Worm (Caenorhabditis elegans): ENCODE results near the gene srx-78.

DNA sequence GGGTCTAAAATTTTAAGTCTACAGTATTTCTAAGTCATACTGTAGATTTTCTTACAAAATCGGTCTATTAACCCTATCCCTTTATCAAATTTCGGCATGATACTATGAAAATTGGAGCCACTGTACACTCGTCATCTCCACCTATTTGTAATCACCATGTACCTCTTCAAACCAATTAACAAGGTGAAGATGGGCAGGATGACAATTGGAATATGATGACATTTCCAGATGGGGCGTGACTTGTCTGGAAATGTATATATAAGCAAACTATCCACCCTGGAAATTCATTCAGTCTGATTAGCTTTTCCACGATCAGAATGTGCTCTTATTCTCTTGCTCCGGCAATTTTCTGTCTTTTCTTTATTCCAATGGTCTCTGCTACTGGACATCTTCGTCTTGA lies 14.4 kb downstream of the srx-78 start, which contains the start of gene Y75B12A.2:
- TF ChIP-seq ama-1 (optimal IDR thresholded peaks at IDR 0.05) = no peak
- TF ChIP-seq unc-62 (GFP tag; optimal IDR thresholded peaks at IDR 0.05) = no peak
- TF ChIP-seq ztf-11 (tag; optimal IDR thresholded peaks at IDR 0.05) = no peak
- no peak for TF ChIP-seq fos-1 (tag; optimal IDR thresholded peaks at IDR 0.05)
